Worm (Caenorhabditis elegans): ENCODE measurements around the gene fbxc-58.
A peak's percentile ranks its signal among the peaks of the same experiment; 100 is the strongest.

The fbxc-58 gene

ce11 chrIV:9371126-9371525, at the start of gene fbxc-58:
fbxc-58 (plus strand) TSS chrIV:9371508.
- TF ChIP-seq cebp-1 (GFP tag; IDR thresholded peaks at IDR 0.05) (peak; percentile 93), cebp-1 (tag; optimal IDR thresholded peaks at IDR 0.05) (peak; percentile 93), unc-62 (GFP tag; optimal IDR thresholded peaks at IDR 0.05) (peak; percentile 96), nhr-80 (tag; optimal IDR thresholded peaks at IDR 0.05) (peak; percentile 33), die-1 (tag; optimal IDR thresholded peaks at IDR 0.05) (no peak)

- TF ChIP-seq efl-1 (GFP tag; optimal IDR thresholded peaks at IDR 0.05) (peak; percentile 18), lir-1 (GFP tag; conservative IDR thresholded peaks at IDR 0.05) (no peak), rec-8 (tag; optimal IDR thresholded peaks at IDR 0.05) (no peak), lin-35 (GFP tag; optimal IDR thresholded peaks at IDR 0.05) (peak in 1 of 3 experiments; percentile 36), ccch-3 (GFP tag; optimal IDR thresholded peaks at IDR 0.05) (no peak), ekl-4 (GFP tag; IDR thresholded peaks at IDR 0.05) (peak; percentile 72), rpc-1 (optimal IDR thresholded peaks at IDR 0.05) (no peak), rpc-1 (tag; optimal IDR thresholded peaks at IDR 0.05) (no peak), dox-1 (GFP tag; IDR thresholded peaks at IDR 0.05) (peak; percentile 37; the same call in 1 of the 2 replicates), ztf-25 (GFP tag; IDR thresholded peaks at IDR 0.05) (no peak), hlh-26 (GFP tag; conservative IDR thresholded peaks at IDR 0.05) (no peak), sptf-2 (GFP tag; optimal IDR thresholded peaks at IDR 0.05) (no peak), hmg-1.2 (GFP tag; IDR thresholded peaks at IDR 0.05) (peak; percentile 29; the same call in 1 of the 2 replicates), F10E7.11 (tag; optimal IDR thresholded peaks at IDR 0.05) (no peak), sea-2 (GFP tag; IDR thresholded peaks at IDR 0.05) (no peak), aptf-3 (GFP tag; IDR thresholded peaks at IDR 0.05) (no peak), let-607 (tag; optimal IDR thresholded peaks at IDR 0.05) (peak in 1 of 2 experiments; percentile 21), F57A8.1 (GFP tag; optimal IDR thresholded peaks at IDR 0.05) (no peak), tlf-1 (GFP tag; optimal IDR thresholded peaks at IDR 0.05) (no peak), let-526 (GFP tag; IDR thresholded peaks at IDR 0.05) (no peak), mcd-1 (GFP tag; IDR thresholded peaks at IDR 0.05) (no peak), T26A5.8 (tag; optimal IDR thresholded peaks at IDR 0.05) (no peak), ceh-58 (GFP tag; IDR thresholded peaks at IDR 0.05) (no peak), ceh-40 (GFP tag; IDR thresholded peaks at IDR 0.05) (no peak), C17E4.6 (GFP tag; IDR thresholded peaks at IDR 0.05) (peak; percentile 32; the same call in 1 of the 2 replicates), hlh-12 (tag; optimal IDR thresholded peaks at IDR 0.05) (no peak), lin-26 (GFP tag; IDR thresholded peaks at IDR 0.05) (no peak), ceh-100 (GFP tag; IDR thresholded peaks at IDR 0.05) (no peak), B0261.1 (tag; optimal IDR thresholded peaks at IDR 0.05) (no peak), zim-3 (tag; optimal IDR thresholded peaks at IDR 0.05) (no peak), hmg-20 (GFP tag; IDR thresholded peaks at IDR 0.05) (no peak), lsy-27 (tag; optimal IDR thresholded peaks at IDR 0.05; ENCODE audit: borderline replicate concordance, insufficient read depth) (no peak), F23B12.7 (tag; optimal IDR thresholded peaks at IDR 0.05; ENCODE audit: insufficient read depth) (no peak), Y67H2A.10 (GFP tag; conservative IDR thresholded peaks at IDR 0.05) (no peak), pbrm-1 (GFP tag; IDR thresholded peaks at IDR 0.05) (no peak), Y56A3A.18 (GFP tag; IDR thresholded peaks at IDR 0.05) (no peak), gei-17 (GFP tag; optimal IDR thresholded peaks at IDR 0.05) (no peak), Y79H2A.3 (GFP tag; conservative IDR thresholded peaks at IDR 0.05) (no peak), C06A6.2 (GFP tag; conservative IDR thresholded peaks at IDR 0.05) (no peak), Y95B8A.8 (GFP tag; IDR thresholded peaks at IDR 0.05) (no peak), egrh-3 (GFP tag; IDR thresholded peaks at IDR 0.05) (no peak), pha-4 (tag; optimal IDR thresholded peaks at IDR 0.05) (no peak), ceh-91 (GFP tag; IDR thresholded peaks at IDR 0.05) (no peak)
These were observed 48.8 kb upstream of the fbxc-58 start for ce11 chrIV:9322489-9322888.

All from whole organism, young adult.